Fruit fly (Drosophila melanogaster) whole organism, pupa: ENCODE data around the gene CG14431.

Source experiments
- CG10348 ChIP-seq: fragments of 200-800 bp; sonication (Bioruptor generic); IDR thresholded peaks from 2 replicates; pipeline ENCODE4 v1.3.6; 2022; ENCODE audit warnings: missing biosample characterization, missing genetic modification characterization
- CG12605 ChIP-seq: fragments of 200-800 bp; sonication (Bioruptor generic); IDR thresholded peaks from 2 replicates; pipeline ENCODE4 v1.3.6; 2022; ENCODE audit warnings: missing biosample characterization, missing genetic modification characterization
- CG17806 ChIP-seq: fragments of 200-800 bp; sonication (Bioruptor generic); optimal IDR thresholded peaks from 2 replicates; lab custom pipeline; 2018; ENCODE audit warnings: missing biosample characterization, mild to moderate bottlenecking, missing genetic modification characterization, moderate library complexity
- CG32121 ChIP-seq: fragments of 200-800 bp; sonication (Bioruptor generic); IDR thresholded peaks from 2 replicates; pipeline ENCODE4 v1.3.6; 2022; ENCODE audit warnings: missing biosample characterization, missing genetic modification characterization
- CG34367 ChIP-seq: fragments of 200-800 bp; sonication (Bioruptor generic); optimal IDR thresholded peaks from 2 replicates; lab custom pipeline; 2018; ENCODE audit warnings: missing biosample characterization, mild to moderate bottlenecking, missing genetic modification characterization
- CG4496 ChIP-seq: fragments of 200-800 bp; sonication (Bioruptor generic); IDR thresholded peaks from 3 replicates; pipeline ENCODE4 v1.3.6; 2022; ENCODE audit warnings: missing biosample characterization, missing genetic modification characterization
- CG8159 ChIP-seq: fragments of 200-800 bp; sonication (Bioruptor generic); optimal IDR thresholded peaks from 3 replicates; lab custom pipeline; 2018; ENCODE audit warnings: missing biosample characterization, mild to moderate bottlenecking, missing genetic modification characterization, moderate library complexity
- CG9948 ChIP-seq: fragments of 200-800 bp; sonication (Bioruptor generic); optimal IDR thresholded peaks from 2 replicates; lab custom pipeline; 2018; ENCODE audit warnings: missing biosample characterization, mild to moderate bottlenecking, missing genetic modification characterization, moderate library complexity
- D1 ChIP-seq: fragments of 200-800 bp; sonication (Bioruptor generic); optimal IDR thresholded peaks from 2 replicates; lab custom pipeline; 2018; ENCODE audit warnings: missing biosample characterization, mild to moderate bottlenecking, missing genetic modification characterization, moderate library complexity
- EcR ChIP-seq: fragments of 200-800 bp; sonication (Bioruptor generic); optimal IDR thresholded peaks from 3 replicates; lab custom pipeline; 2019; ENCODE audit warnings: missing biosample characterization, missing genetic modification characterization, mild to moderate bottlenecking, moderate library complexity, missing genetic modification reagents
- Ets98B ChIP-seq: fragments of 200-800 bp; sonication (Bioruptor generic); IDR thresholded peaks from 2 replicates; pipeline ENCODE4 v1.3.6; 2022; ENCODE audit warnings: missing biosample characterization, missing genetic modification characterization
- Pif1B ChIP-seq: fragments of 200-800 bp; sonication (Bioruptor generic); optimal IDR thresholded peaks from 3 replicates; lab custom pipeline; 2016; ENCODE audit warnings: missing biosample characterization, missing genetic modification characterization
- gl ChIP-seq: fragments of 200-800 bp; sonication (Bioruptor generic); optimal IDR thresholded peaks from 2 replicates; lab custom pipeline; 2018; ENCODE audit warnings: missing biosample characterization, mild to moderate bottlenecking, missing genetic modification characterization
- rn ChIP-seq: fragments of 200-800 bp; sonication (Bioruptor generic); IDR thresholded peaks from 2 replicates; pipeline ENCODE4 v1.3.6; 2022; ENCODE audit warnings: missing biosample characterization, missing genetic modification characterization

DNA sequence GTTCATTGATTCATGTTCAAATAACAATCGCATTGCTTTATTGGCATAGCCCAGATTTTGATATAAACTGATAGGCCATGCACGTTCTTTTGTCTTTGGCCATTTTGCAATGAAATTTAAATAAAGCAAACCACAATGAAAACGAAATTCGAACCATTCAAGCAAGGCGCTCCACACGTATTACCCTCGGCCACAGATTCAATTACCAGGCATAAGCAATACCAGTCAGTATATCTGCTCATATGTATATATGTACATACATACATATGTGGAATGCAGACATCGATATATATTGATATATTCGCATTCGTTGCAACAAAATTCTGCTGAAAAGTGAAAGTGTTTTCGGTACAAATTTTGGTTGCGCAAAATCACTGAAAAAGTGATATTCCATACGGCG lies 87.2 kb downstream of the CG14431 start:
- TF ChIP-seq Ets98B (GFP tag; lab: Robert Waterston, UW), result no peak
- TF ChIP-seq CG12605, result no peak
- TF ChIP-seq CG8159 (tag; lab: Kevin White, UChicago), result no peak
- TF ChIP-seq rn (GFP tag; lab: Robert Waterston, UW), result no peak
- TF ChIP-seq CG10348, result no peak
- TF ChIP-seq CG4496 (GFP tag; lab: Robert Waterston, UW), result no peak
- no peak for TF ChIP-seq CG17806 (tag; lab: Kevin White, UChicago)
- TF ChIP-seq CG9948 (tag; lab: Kevin White, UChicago), result no peak
- TF ChIP-seq D1 (tag; lab: Kevin White, UChicago), result no peak
- no peak for TF ChIP-seq CG32121
- no peak for TF ChIP-seq CG34367 (tag; lab: Kevin White, UChicago)
- no peak for TF ChIP-seq Pif1B (GFP tag; lab: Kevin White, UChicago)
- TF ChIP-seq EcR, result no peak
- no peak for TF ChIP-seq gl
